Fruit fly (Drosophila melanogaster): ENCODE measurements around the gene CG3061.
A peak's percentile ranks its signal among the peaks of the same experiment; 100 is the strongest.

The CG3061 gene

DNA sequence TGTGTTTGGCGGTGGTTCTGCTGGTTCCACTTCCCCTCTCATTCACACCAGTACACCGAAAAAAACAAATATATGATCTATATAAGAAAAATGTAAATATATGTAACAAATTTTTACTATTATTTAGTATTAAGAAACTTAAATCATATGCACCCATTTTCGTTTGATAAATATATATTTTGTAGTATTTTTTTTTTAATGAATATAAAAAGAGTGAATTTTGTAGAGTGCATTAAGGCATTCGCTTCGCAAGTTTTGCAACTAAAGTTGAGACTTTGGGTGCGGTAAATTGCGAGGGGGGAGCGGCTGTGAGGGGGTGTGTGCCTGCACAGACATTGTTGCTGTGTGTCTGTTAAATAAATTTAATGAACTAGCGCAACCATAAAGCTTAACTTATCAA is 24.6 kb upstream of the CG3061 start (continued):
- peak; percentile 55 for TF ChIP-seq achi (GFP tag; optimal IDR thresholded peaks at IDR 0.05)
- peak; percentile 43 for TF ChIP-seq Eip75B (GFP tag; optimal IDR thresholded peaks at IDR 0.05)
- TF ChIP-seq fkh (GFP tag; optimal IDR thresholded peaks at IDR 0.05) = no peak
- no peak for TF ChIP-seq CG1621 (tag; optimal IDR thresholded peaks at IDR 0.05)
- no peak for TF ChIP-seq dac (GFP tag; optimal IDR thresholded peaks at IDR 0.05)
- TF ChIP-seq CG6792 (GFP tag; optimal IDR thresholded peaks at IDR 0.05) = peak; percentile 53
- TF ChIP-seq CG3032 (tag; optimal IDR thresholded peaks at IDR 0.05) = peak; percentile 67
- peak; percentile 82 for TF ChIP-seq CG16779 (tag; optimal IDR thresholded peaks at IDR 0.05)
- TF ChIP-seq CG7368 (GFP tag; optimal IDR thresholded peaks at IDR 0.05) = peak; percentile 64
- TF ChIP-seq fd85E (GFP tag; optimal IDR thresholded peaks at IDR 0.05) = peak; percentile 41
- TF ChIP-seq spab (GFP tag; optimal IDR thresholded peaks at IDR 0.05) = peak; percentile 84
- no peak for TF ChIP-seq Smox (GFP tag; optimal IDR thresholded peaks at IDR 0.05)
- peak; percentile 92 for TF ChIP-seq CG8119 (GFP tag; IDR thresholded peaks at IDR 0.05)
- peak; percentile 83 for TF ChIP-seq CG6163 (GFP tag; IDR thresholded peaks at IDR 0.05)
- TF ChIP-seq Lpt (GFP tag; optimal IDR thresholded peaks at IDR 0.05) = peak; percentile 81
- peak; percentile 43 for TF ChIP-seq CG34406 (GFP tag; optimal IDR thresholded peaks at IDR 0.05)
- peak; percentile 26 for TF ChIP-seq topi (GFP tag; optimal IDR thresholded peaks at IDR 0.05)
- peak; percentile 81 for TF ChIP-seq CG10669 (GFP tag; optimal IDR thresholded peaks at IDR 0.05)
- no peak for TF ChIP-seq fd59A (GFP tag; optimal IDR thresholded peaks at IDR 0.05)
- TF ChIP-seq pdm3 (GFP tag; optimal IDR thresholded peaks at IDR 0.05) = no peak
- peak; percentile 52 for TF ChIP-seq CG32006 (GFP tag; optimal IDR thresholded peaks at IDR 0.05)
- TF ChIP-seq CG9139 (GFP tag; optimal IDR thresholded peaks at IDR 0.05) = peak; percentile 78
- TF ChIP-seq Ets96B (tag; optimal IDR thresholded peaks at IDR 0.05) = peak; percentile 62
- TF ChIP-seq Hr38 (GFP tag; optimal IDR thresholded peaks at IDR 0.05) = no peak

DNA sequence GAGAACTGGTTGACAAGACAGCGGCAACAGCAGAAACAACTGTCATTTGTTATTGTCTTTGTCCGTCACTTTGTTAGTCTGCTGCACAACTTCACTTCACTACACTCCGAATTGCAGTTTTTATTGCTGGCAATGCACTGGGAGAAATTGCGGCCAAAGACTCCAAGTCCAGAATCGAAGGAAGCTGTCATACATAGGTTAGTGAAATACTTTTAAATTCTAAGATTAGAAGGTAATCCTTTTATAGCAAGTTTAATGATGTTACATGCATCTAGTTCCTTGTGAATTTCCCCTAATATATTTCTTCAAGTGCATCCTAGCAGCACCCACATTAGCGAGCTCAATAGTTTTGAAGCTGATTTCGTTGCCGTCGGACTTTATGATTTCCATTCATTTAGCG is 23.3 kb upstream of the CG3061 start:
- TF ChIP-seq CG9139 (GFP tag; optimal IDR thresholded peaks at IDR 0.05) = peak; percentile 8
- peak in 1 of 2 experiments; percentile 72 for TF ChIP-seq salr (GFP tag; optimal IDR thresholded peaks at IDR 0.05)
- TF ChIP-seq Eip75B (GFP tag; optimal IDR thresholded peaks at IDR 0.05) = peak; percentile 77
- peak; percentile 80 for TF ChIP-seq topi (GFP tag; optimal IDR thresholded peaks at IDR 0.05)
- peak; percentile 70 for TF ChIP-seq lz (GFP tag; optimal IDR thresholded peaks at IDR 0.05)
- peak; percentile 66 for TF ChIP-seq CG3032 (tag; optimal IDR thresholded peaks at IDR 0.05)
- peak; percentile 77 for TF ChIP-seq achi (GFP tag; optimal IDR thresholded peaks at IDR 0.05)
- TF ChIP-seq fd59A (GFP tag; optimal IDR thresholded peaks at IDR 0.05) = peak; percentile 54
- TF ChIP-seq fd85E (GFP tag; optimal IDR thresholded peaks at IDR 0.05) = peak; percentile 49
- TF ChIP-seq dac (GFP tag; optimal IDR thresholded peaks at IDR 0.05) = peak; percentile 81
- peak; percentile 61 for TF ChIP-seq CG1621 (tag; optimal IDR thresholded peaks at IDR 0.05)
- peak; percentile 95 for TF ChIP-seq CG8119 (GFP tag; IDR thresholded peaks at IDR 0.05)
- TF ChIP-seq CG11902 (GFP tag; optimal IDR thresholded peaks at IDR 0.05) = peak; percentile 57
- no peak for TF ChIP-seq fkh (GFP tag; optimal IDR thresholded peaks at IDR 0.05)
- peak; percentile 54 for TF ChIP-seq Smox (GFP tag; optimal IDR thresholded peaks at IDR 0.05)
- peak; percentile 92 for TF ChIP-seq CG15336 (GFP tag; IDR thresholded peaks at IDR 0.05)
- TF ChIP-seq Hr38 (GFP tag; optimal IDR thresholded peaks at IDR 0.05) = no peak
- TF ChIP-seq CG6792 (GFP tag; optimal IDR thresholded peaks at IDR 0.05) = peak; percentile 71
- TF ChIP-seq dsx (GFP tag; optimal IDR thresholded peaks at IDR 0.05; ENCODE audit: poor library complexity, severe bottlenecking) = peak; percentile 50
- peak; percentile 91 for TF ChIP-seq CG32006 (GFP tag; optimal IDR thresholded peaks at IDR 0.05)
- peak; percentile 88 for TF ChIP-seq Gug (GFP tag; IDR thresholded peaks at IDR 0.05)
- TF ChIP-seq Hr39 (GFP tag; optimal IDR thresholded peaks at IDR 0.05) = peak; percentile 62
- peak; percentile 77 for TF ChIP-seq CG10669 (GFP tag; optimal IDR thresholded peaks at IDR 0.05)
- TF ChIP-seq esn (GFP tag; optimal IDR thresholded peaks at IDR 0.05) = peak; percentile 70
- peak; percentile 73 for TF ChIP-seq cyc (GFP tag; optimal IDR thresholded peaks at IDR 0.05)
- peak; percentile 76 for TF ChIP-seq CG7368 (GFP tag; optimal IDR thresholded peaks at IDR 0.05)
- peak; percentile 80 for TF ChIP-seq acj6 (GFP tag; optimal IDR thresholded peaks at IDR 0.05)
- peak; percentile 87 for TF ChIP-seq CG6276 (GFP tag; optimal IDR thresholded peaks at IDR 0.05)
- TF ChIP-seq CG6808 (GFP tag; optimal IDR thresholded peaks at IDR 0.05) = peak; percentile 70
- TF ChIP-seq eg (GFP tag; IDR thresholded peaks at IDR 0.05) = peak; percentile 94
- peak; percentile 85 for TF ChIP-seq svp (GFP tag)
- peak; percentile 80 for TF ChIP-seq Sox14 (GFP tag; optimal IDR thresholded peaks at IDR 0.05)
- peak; percentile 50 for TF ChIP-seq Ets21C (GFP tag; optimal IDR thresholded peaks at IDR 0.05)
- TF ChIP-seq Met (GFP tag; optimal IDR thresholded peaks at IDR 0.05) = peak; percentile 64
- peak; percentile 66 for TF ChIP-seq Ets96B (tag; optimal IDR thresholded peaks at IDR 0.05)
- peak; percentile 18 for TF ChIP-seq CG6854 (GFP tag; optimal IDR thresholded peaks at IDR 0.05)
- peak; percentile 58 for TF ChIP-seq CG16779 (tag; optimal IDR thresholded peaks at IDR 0.05)
- TF ChIP-seq net (GFP tag; optimal IDR thresholded peaks at IDR 0.05) = peak; percentile 86
- peak; percentile 95 for TF ChIP-seq Eip78C (GFP tag)
- no peak for TF ChIP-seq Eip93F (GFP tag; optimal IDR thresholded peaks at IDR 0.05)
- TF ChIP-seq CG4318 (GFP tag; optimal IDR thresholded peaks at IDR 0.05) = peak; percentile 85
- peak; percentile 88 for TF ChIP-seq CG3919 (GFP tag; optimal IDR thresholded peaks at IDR 0.05)
- TF ChIP-seq spab (GFP tag; optimal IDR thresholded peaks at IDR 0.05) = peak; percentile 69
